Worm (Caenorhabditis elegans) whole organism, L4/young adult: ENCODE results near the gene F57A8.6.

Experiments used
- W03F9.2 ChIP-seq: fragments of 150-350 bp; optimal IDR thresholded peaks from 2 replicates; lab custom pipeline; 2014; ENCODE audit warnings: missing biosample characterization, missing genetic modification characterization
- dao-5 ChIP-seq: sonication (generic microtip); optimal IDR thresholded peaks from 2 replicates; lab custom pipeline; 2016; ENCODE audit warnings: missing genotype, missing genetic modification characterization, moderate library complexity, missing compliant biosample characterization
- him-1 ChIP-seq: sonication (generic microtip); optimal IDR thresholded peaks from 2 replicates; lab custom pipeline; 2016; ENCODE audit warnings: missing genotype, missing genetic modification reagents, missing genetic modification characterization, missing compliant biosample characterization

DNA sequence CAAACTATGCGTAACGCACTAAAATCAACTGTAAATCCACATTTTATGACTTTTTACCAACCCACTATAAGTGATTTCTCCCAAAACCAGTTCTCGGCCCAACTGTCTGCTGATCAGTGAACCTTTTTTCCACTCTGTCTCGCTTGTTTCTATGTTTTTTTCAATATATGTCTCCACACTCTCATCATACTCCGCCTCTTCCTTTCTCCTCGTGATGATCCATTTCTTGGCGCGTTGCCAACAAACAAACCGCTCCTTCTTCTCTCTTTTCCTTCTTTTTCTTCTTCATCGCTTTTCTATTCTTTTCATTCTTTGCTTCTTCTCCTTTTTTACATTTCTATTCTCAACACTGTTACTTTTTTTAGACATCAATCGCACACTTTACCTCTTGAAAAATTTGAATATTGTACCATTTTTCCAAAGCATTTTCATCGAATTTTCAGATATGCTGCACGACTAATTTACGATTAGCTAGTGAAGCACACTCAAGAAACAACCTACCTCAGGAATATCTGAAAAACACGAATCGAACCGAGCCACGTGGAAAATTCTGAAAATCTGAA is 30.4 kb downstream of the F57A8.6 start, which contains the start of gene T06E8.8:
- no peak for TF ChIP-seq him-1 (tag; lab: Kevin White, UChicago)
- TF ChIP-seq W03F9.2 (tag; lab: Kevin White, UChicago) = no peak
- TF ChIP-seq dao-5 (tag; lab: Kevin White, UChicago) = no peak
